Fruit fly (Drosophila melanogaster) whole organism, embryonic: ENCODE results near the gene CG10660.
A peak's percentile ranks its signal among the peaks of the same experiment; 100 is the strongest.

Experiments used
- BEAF-32 ChIP-seq: fragments of 200-800 bp; sonication (Bioruptor generic); optimal IDR thresholded peaks from 3 replicates; lab custom pipeline; 2017; ENCODE audit warnings: missing biosample characterization, missing genetic modification characterization, mild to moderate bottlenecking, moderate library complexity, missing genetic modification reagents
- CG11456 ChIP-seq: fragments of 200-800 bp; sonication (Bioruptor generic); IDR thresholded peaks from 3 replicates; pipeline ENCODE4 v1.3.6; 2022; ENCODE audit warnings: missing biosample characterization, missing genetic modification characterization
- CG17186 ChIP-seq: fragments of 200-800 bp; sonication (Bioruptor generic); optimal IDR thresholded peaks from 3 replicates; lab custom pipeline; 2017; ENCODE audit warnings: missing biosample characterization, missing genetic modification reagents, missing genetic modification characterization
- CG17361 ChIP-seq: fragments of 200-800 bp; sonication (Bioruptor generic); IDR thresholded peaks from 3 replicates; pipeline ENCODE4 v1.3.6; 2022; ENCODE audit warnings: missing biosample characterization, missing genetic modification characterization
- CG2116 ChIP-seq: fragments of 200-800 bp; sonication (Bioruptor generic); optimal IDR thresholded peaks from 3 replicates; lab custom pipeline; 2018; ENCODE audit warnings: missing biosample characterization, mild to moderate bottlenecking, missing genetic modification characterization
- CG32532 ChIP-seq: fragments of 200-800 bp; sonication (Bioruptor generic); IDR thresholded peaks from 2 replicates; pipeline ENCODE4 v1.3.6; 2022; ENCODE audit warnings: missing biosample characterization, missing genetic modification characterization
- CG33213 ChIP-seq: fragments of 200-800 bp; sonication (Bioruptor generic); optimal IDR thresholded peaks from 3 replicates; lab custom pipeline; 2016; ENCODE audit warnings: missing biosample characterization, missing genetic modification characterization
- CG3995 ChIP-seq: fragments of 200-800 bp; sonication (Bioruptor generic); optimal IDR thresholded peaks from 3 replicates; lab custom pipeline; 2016; ENCODE audit warnings: missing biosample characterization, missing genetic modification characterization
- CG8388 ChIP-seq: fragments of 200-800 bp; sonication (Bioruptor generic); optimal IDR thresholded peaks from 2 replicates; lab custom pipeline; 2019; ENCODE audit warnings: missing biosample characterization, mild to moderate bottlenecking, missing genetic modification characterization, moderate library complexity
- CTCF ChIP-seq: fragments of 200-800 bp; sonication (Bioruptor generic); optimal IDR thresholded peaks from 2 replicates; lab custom pipeline; 2017; ENCODE audit warnings: missing biosample characterization, mild to moderate bottlenecking, missing genetic modification characterization, moderate library complexity
- Chrac-16 ChIP-seq: fragments of 200-800 bp; sonication (Bioruptor generic); optimal IDR thresholded peaks from 3 replicates; lab custom pipeline; 2016; ENCODE audit warnings: missing biosample characterization, missing genetic modification characterization
- CoRest ChIP-seq: fragments of 200-800 bp; sonication (Bioruptor generic); optimal IDR thresholded peaks from 3 replicates; lab custom pipeline; 2018; ENCODE audit warnings: missing biosample characterization, mild to moderate bottlenecking, missing genetic modification characterization, moderate library complexity
- Dll ChIP-seq: fragments of 200-800 bp; sonication (Bioruptor generic); IDR thresholded peaks from 4 replicates; pipeline ENCODE4 v1.3.6; 2022; ENCODE audit warnings: missing biosample characterization, missing genetic modification characterization; ENCODE audit not compliant: partially characterized antibody
- Dp ChIP-seq: fragments of 200-800 bp; sonication (Bioruptor generic); optimal IDR thresholded peaks from 2 replicates; lab custom pipeline; 2018; ENCODE audit warnings: missing biosample characterization, mild to moderate bottlenecking, missing genetic modification characterization, moderate library complexity
- Dref ChIP-seq: fragments of 200-800 bp; sonication (Bioruptor generic); IDR thresholded peaks from 2 replicates; pipeline ENCODE4 v1.3.6; 2022; ENCODE audit warnings: missing biosample characterization, missing genetic modification characterization
- Eip74EF ChIP-seq, 2 experiments: fragments of 200-800 bp in 1 of 2; fragments of >200 bp in 1 of 2; sonication (Bioruptor generic) in 1 of 2; optimal IDR thresholded peaks; 2 replicates each; lab custom pipeline; 2017 to 2019; ENCODE audit warnings: missing biosample characterization in 2 of 2, missing genetic modification characterization in 2 of 2, mild to moderate bottlenecking in 1 of 2, moderate library complexity in 1 of 2
- Ets65A ChIP-seq: fragments of 200-800 bp; sonication (Bioruptor generic); peaks from one replicate; lab custom pipeline; 2016; ENCODE audit warnings: missing biosample characterization, missing genetic modification characterization
- HLH54F ChIP-seq: fragments of 200-800 bp; sonication (Bioruptor generic); optimal IDR thresholded peaks from 3 replicates; lab custom pipeline; 2016; ENCODE audit warnings: missing biosample characterization, missing genetic modification characterization
- HmgD ChIP-seq: fragments of 200-800 bp; sonication (Bioruptor generic); optimal IDR thresholded peaks from 3 replicates; lab custom pipeline; 2016; ENCODE audit warnings: missing biosample characterization, missing genetic modification characterization
- HmgZ ChIP-seq: fragments of 200-800 bp; sonication (Bioruptor generic); optimal IDR thresholded peaks from 2 replicates; lab custom pipeline; 2018; ENCODE audit warnings: missing biosample characterization, mild to moderate bottlenecking, missing genetic modification characterization
- Hmx ChIP-seq: fragments of 200-800 bp; sonication (Bioruptor generic); optimal IDR thresholded peaks from 2 replicates; lab custom pipeline; 2016; ENCODE audit warnings: missing biosample characterization, missing genetic modification characterization
- MESR4 ChIP-seq: fragments of 200-800 bp; sonication (Bioruptor generic); optimal IDR thresholded peaks from 2 replicates; lab custom pipeline; 2018; ENCODE audit warnings: missing biosample characterization, mild to moderate bottlenecking, missing genetic modification characterization, moderate library complexity
- NK7.1 ChIP-seq: fragments of 200-800 bp; sonication (Bioruptor generic); optimal IDR thresholded peaks from 3 replicates; lab custom pipeline; 2016; ENCODE audit warnings: missing biosample characterization, missing genetic modification characterization
- Ravus ChIP-seq: fragments of 200-800 bp; sonication (Bioruptor generic); IDR thresholded peaks from 2 replicates; pipeline ENCODE4 v1.3.6; 2022; ENCODE audit warnings: missing biosample characterization, missing genetic modification characterization
- Rfx ChIP-seq: fragments of 200-800 bp; sonication (Bioruptor generic); IDR thresholded peaks from 2 replicates; pipeline ENCODE4 v1.3.6; 2022; ENCODE audit warnings: missing biosample characterization, missing genetic modification characterization
- Scr ChIP-seq: fragments of 200-800 bp; sonication (Bioruptor generic); IDR thresholded peaks from 2 replicates; pipeline ENCODE4 v1.3.6; 2022; ENCODE audit warnings: missing biosample characterization, missing genetic modification characterization; ENCODE audit not compliant: partially characterized antibody
- Sin3A ChIP-seq: fragments of >200 bp; optimal IDR thresholded peaks from 2 replicates; lab custom pipeline; 2018
- YL-1 ChIP-seq: fragments of 200-800 bp; sonication (Bioruptor generic); optimal IDR thresholded peaks from 3 replicates; lab custom pipeline; 2017; ENCODE audit warnings: missing biosample characterization, mild to moderate bottlenecking, missing genetic modification characterization
- amos ChIP-seq: fragments of 200-800 bp; sonication (Bioruptor generic); IDR thresholded peaks from 2 replicates; pipeline ENCODE4 v1.3.6; 2022; ENCODE audit warnings: missing biosample characterization, missing genetic modification characterization; ENCODE audit not compliant: partially characterized antibody
- ap ChIP-seq: fragments of 200-800 bp; sonication (Bioruptor generic); IDR thresholded peaks from 2 replicates; pipeline ENCODE4 v1.3.6; 2022; ENCODE audit warnings: missing biosample characterization, missing genetic modification characterization
- ato ChIP-seq: fragments of 200-800 bp; sonication (Bioruptor generic); IDR thresholded peaks from 2 replicates; pipeline ENCODE4 v1.3.6; 2022; ENCODE audit warnings: missing biosample characterization, missing genetic modification characterization; ENCODE audit not compliant: partially characterized antibody
- caup ChIP-seq: fragments of 200-800 bp; sonication (Bioruptor generic); optimal IDR thresholded peaks from 3 replicates; lab custom pipeline; 2017; ENCODE audit warnings: missing biosample characterization, mild to moderate bottlenecking, missing genetic modification characterization, moderate library complexity; ENCODE audit not compliant: severe bottlenecking
- ewg ChIP-seq: fragments of 200-800 bp; sonication (Bioruptor generic); optimal IDR thresholded peaks from 3 replicates; lab custom pipeline; 2017; ENCODE audit warnings: mild to moderate bottlenecking, missing biosample characterization, missing genetic modification reagents, missing genetic modification characterization
- gem ChIP-seq: fragments of 200-800 bp; sonication (Bioruptor generic); optimal IDR thresholded peaks from 2 replicates; lab custom pipeline; 2019; ENCODE audit warnings: missing biosample characterization, mild to moderate bottlenecking, missing genetic modification characterization, moderate library complexity
- gfzf ChIP-seq: fragments of 200-800 bp; sonication (Bioruptor generic); optimal IDR thresholded peaks from 2 replicates; lab custom pipeline; 2016; ENCODE audit warnings: missing biosample characterization, mild to moderate bottlenecking, missing genetic modification characterization, moderate library complexity
- grau ChIP-seq: fragments of 200-800 bp; optimal IDR thresholded peaks from 3 replicates; lab custom pipeline; 2019; ENCODE audit warnings: missing biosample characterization, mild to moderate bottlenecking, missing genetic modification characterization, moderate library complexity
- grn ChIP-seq: fragments of 200-800 bp; sonication (Bioruptor generic); optimal IDR thresholded peaks from 3 replicates; lab custom pipeline; 2017; ENCODE audit warnings: missing biosample characterization, missing genetic modification characterization
- her ChIP-seq: fragments of 200-800 bp; sonication (Bioruptor generic); optimal IDR thresholded peaks from 2 replicates; lab custom pipeline; 2016; ENCODE audit warnings: missing biosample characterization, missing genetic modification characterization
- lov ChIP-seq, 2 experiments: fragments of 200-800 bp in 1 of 2; fragments of >200 bp in 1 of 2; sonication (Bioruptor generic) in 1 of 2; IDR thresholded peaks in 1 of 2; optimal IDR thresholded peaks in 1 of 2; 2 replicates in 1 of 2; 3 replicates in 1 of 2; pipeline versions ENCODE4 v1.3.6 to Lab custom; 2017 to 2022; ENCODE audit warnings: missing biosample characterization in 1 of 2, missing genetic modification characterization in 1 of 2
- mld ChIP-seq: fragments of 200-800 bp; sonication (Bioruptor generic); IDR thresholded peaks from 3 replicates; pipeline ENCODE4 v1.3.6; 2022; ENCODE audit warnings: missing biosample characterization, missing genetic modification characterization; ENCODE audit not compliant: partially characterized antibody
- nerfin-2 ChIP-seq: fragments of 200-800 bp; sonication (Bioruptor generic); IDR thresholded peaks from 2 replicates; pipeline ENCODE4 v1.3.6; 2022; ENCODE audit warnings: missing biosample characterization, missing genetic modification characterization; ENCODE audit not compliant: partially characterized antibody
- phol ChIP-seq: fragments of 200-800 bp; sonication (Bioruptor generic); optimal IDR thresholded peaks from 3 replicates; lab custom pipeline; 2018; ENCODE audit warnings: missing biosample characterization, mild to moderate bottlenecking, missing genetic modification characterization, moderate library complexity
- pzg ChIP-seq: fragments of 200-800 bp; sonication (Bioruptor generic); optimal IDR thresholded peaks from 3 replicates; lab custom pipeline; 2018; ENCODE audit warnings: missing biosample characterization, mild to moderate bottlenecking, missing genetic modification characterization, moderate library complexity
- repo ChIP-seq: fragments of 200-800 bp; sonication (Bioruptor generic); optimal IDR thresholded peaks from 2 replicates; lab custom pipeline; 2016; ENCODE audit warnings: missing biosample characterization, missing genetic modification characterization
- sens ChIP-seq: fragments of 200-800 bp; sonication (Bioruptor generic); peaks from one replicate; lab custom pipeline; 2016; ENCODE audit warnings: missing biosample characterization, missing genetic modification characterization
- so ChIP-seq: fragments of 200-800 bp; sonication (Bioruptor generic); IDR thresholded peaks from 3 replicates; pipeline ENCODE4 v1.3.6; 2022; ENCODE audit warnings: missing biosample characterization, missing genetic modification characterization
- stwl ChIP-seq: fragments of 200-800 bp; sonication (Bioruptor generic); optimal IDR thresholded peaks from 3 replicates; lab custom pipeline; 2018; ENCODE audit warnings: missing biosample characterization, mild to moderate bottlenecking, missing genetic modification characterization, moderate library complexity
- sug ChIP-seq: fragments of 200-800 bp; optimal IDR thresholded peaks from 2 replicates; lab custom pipeline; 2019; ENCODE audit warnings: missing biosample characterization, mild to moderate bottlenecking, missing genetic modification characterization, moderate library complexity
- trem ChIP-seq: fragments of 200-800 bp; optimal IDR thresholded peaks from 3 replicates; lab custom pipeline; 2019; ENCODE audit warnings: missing biosample characterization, mild to moderate bottlenecking, missing genetic modification characterization, moderate library complexity

CG10660 gene

dm6 chr3L:12532220-12532619 lies 41.7 kb upstream of the CG10660 start:
- TF ChIP-seq Dp (no peak), CG11456 (GFP tag; lab: Robert Waterston, UW) (no peak), Ravus (GFP tag; lab: Robert Waterston, UW) (no peak), ato (GFP tag; lab: Robert Waterston, UW) (no peak), sug (tag; lab: Kevin White, UChicago) (no peak), so (GFP tag; lab: Robert Waterston, UW) (no peak), MESR4 (no peak), Eip74EF (GFP tag; optimal IDR thresholded peaks at IDR 0.05; lab: Kevin White, UChicago) (no peak), Chrac-16 (GFP tag; lab: Kevin White, UChicago) (no peak), repo (no peak), nerfin-2 (GFP tag; lab: Robert Waterston, UW) (peak; percentile 30; the same call in 1 of the 2 replicates), Ets65A (peak; percentile 36), ap (GFP tag; lab: Robert Waterston, UW) (no peak)

dm6 chr3L:12530044-12530443 lies 39.6 kb upstream of the CG10660 start, which contains the start of gene nst:
nst (minus strand) TSS chr3L:12530171.
- TF ChIP-seq stwl (tag; lab: Kevin White, UChicago): peak; percentile 44
- no peak for TF ChIP-seq HLH54F (GFP tag; lab: Kevin White, UChicago)
- peak; percentile 68 for TF ChIP-seq sens (GFP tag; lab: Kevin White, UChicago)
- TF ChIP-seq YL-1 (GFP tag; lab: Kevin White, UChicago): peak; percentile 32
- TF ChIP-seq lov (optimal IDR thresholded peaks at IDR 0.05; lab: Kevin White, UChicago): no peak
- no peak for TF ChIP-seq lov (GFP tag; IDR thresholded peaks at IDR 0.05; lab: Robert Waterston, UW)
- TF ChIP-seq Hmx (GFP tag; lab: Kevin White, UChicago): no peak
- TF ChIP-seq pzg: peak; percentile 67
- TF ChIP-seq CG32532 (GFP tag; lab: Robert Waterston, UW): peak; percentile 15; the same call in 1 of the 2 replicates
- TF ChIP-seq CG17361 (GFP tag; lab: Robert Waterston, UW): 0 out of 3 replicates have a peak, but pooled peaks have one; percentile 13
- peak; percentile 17 for TF ChIP-seq CoRest (tag; lab: Kevin White, UChicago)
- TF ChIP-seq CG8388 (GFP tag; lab: Kevin White, UChicago): no peak
- TF ChIP-seq BEAF-32 (GFP tag; lab: Kevin White, UChicago): peak; percentile 24
- TF ChIP-seq CG17186 (GFP tag; lab: Kevin White, UChicago): peak; percentile 34
- TF ChIP-seq Sin3A: peak; percentile 9
- peak; percentile 7 for TF ChIP-seq HmgZ
- no peak for TF ChIP-seq CG3995 (GFP tag; lab: Kevin White, UChicago)
- TF ChIP-seq CG33213 (GFP tag; lab: Kevin White, UChicago): peak; percentile 14
- TF ChIP-seq Dp: peak; percentile 70
- peak; percentile 21 for TF ChIP-seq phol (tag; lab: Kevin White, UChicago)
- TF ChIP-seq Scr (GFP tag; lab: Robert Waterston, UW): peak; percentile 40
- 0 out of 3 replicates have a peak, but pooled peaks have one; percentile 34 for TF ChIP-seq mld
- peak; percentile 1 for TF ChIP-seq caup (GFP tag; lab: Kevin White, UChicago)
- peak; percentile 38; the same call in 1 of the 2 replicates for TF ChIP-seq amos (GFP tag; lab: Robert Waterston, UW)
- TF ChIP-seq trem (tag; lab: Kevin White, UChicago): peak; percentile 14
- peak; percentile 28; the same call in 1 of the 4 replicates for TF ChIP-seq Dll (GFP tag; lab: Robert Waterston, UW)
- no peak for TF ChIP-seq grn (GFP tag; lab: Kevin White, UChicago)
- peak; percentile 33; the same call in 1 of the 2 replicates for TF ChIP-seq Dref (GFP tag; lab: Robert Waterston, UW)
- peak; percentile 37 for TF ChIP-seq her (GFP tag; lab: Kevin White, UChicago)
- peak; percentile 70 for TF ChIP-seq ewg (GFP tag; lab: Kevin White, UChicago)
- TF ChIP-seq NK7.1 (GFP tag; lab: Kevin White, UChicago): no peak
- TF ChIP-seq CG2116 (GFP tag; lab: Kevin White, UChicago): peak; percentile 32
- peak; percentile 15 for TF ChIP-seq gem (tag; lab: Kevin White, UChicago)
- TF ChIP-seq HmgD (GFP tag; lab: Kevin White, UChicago): peak; percentile 23
- peak; percentile 80 for TF ChIP-seq gfzf (GFP tag; lab: Kevin White, UChicago)
- TF ChIP-seq Rfx (GFP tag; lab: Robert Waterston, UW): 0 out of 2 replicates have a peak, but pooled peaks have one; percentile 28
- TF ChIP-seq CTCF (GFP tag; lab: Kevin White, UChicago): peak; percentile 29
- TF ChIP-seq grau (tag; lab: Kevin White, UChicago): peak; percentile 16
